Worm (Caenorhabditis elegans): ENCODE results near the gene lfi-1.

lfi-1 gene

DNA sequence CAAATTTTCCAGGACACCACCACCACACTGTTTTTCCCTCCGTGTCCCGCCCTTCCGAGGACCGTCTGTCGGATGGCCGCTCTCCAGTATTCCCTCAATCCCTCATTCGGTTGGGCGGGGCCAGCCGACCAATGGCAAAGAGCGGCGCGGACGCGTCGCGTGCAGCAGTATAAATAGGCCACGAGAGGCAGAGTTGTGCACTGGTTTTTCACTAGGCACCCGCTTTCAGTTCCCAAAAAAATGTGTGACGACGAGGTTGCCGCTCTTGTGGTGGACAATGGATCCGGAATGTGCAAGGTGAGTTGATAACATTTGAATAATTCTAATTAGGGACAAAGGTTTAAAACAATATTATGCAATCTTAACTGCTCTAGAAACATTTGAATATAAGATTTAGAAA, 16.2 kb upstream of the lfi-1 start, which contains the start of gene act-4 (continued):
- TF ChIP-seq fos-1 (tag; optimal IDR thresholded peaks at IDR 0.05) (no peak), nhr-48 (tag; optimal IDR thresholded peaks at IDR 0.05) (no peak), snpc-1.2 (GFP tag; IDR thresholded peaks at IDR 0.05) (no peak), lin-39 (tag; optimal IDR thresholded peaks at IDR 0.05) (no peak), ztf-7 (tag; optimal IDR thresholded peaks at IDR 0.05) (no peak), skn-1 (tag; optimal IDR thresholded peaks at IDR 0.05) (no peak), mdl-1 (tag; optimal IDR thresholded peaks at IDR 0.05) (peak in 1 of 2 experiments; percentile 49), egl-27 (tag; optimal IDR thresholded peaks at IDR 0.05) (no peak), jun-1 (tag; optimal IDR thresholded peaks at IDR 0.05) (no peak), dve-1 (tag; optimal IDR thresholded peaks at IDR 0.05; ENCODE audit: insufficient read depth) (no peak), ceh-44 (GFP tag; IDR thresholded peaks at IDR 0.05) (no peak), dmd-9 (GFP tag; IDR thresholded peaks at IDR 0.05) (0 out of 2 replicates have a peak, but pooled peaks have one; percentile 59), nhr-11 (tag; optimal IDR thresholded peaks at IDR 0.05) (peak; percentile 53), vab-7 (GFP tag; IDR thresholded peaks at IDR 0.05) (no peak), daf-16 (GFP tag; optimal IDR thresholded peaks at IDR 0.05) (peak in 1 of 2 experiments; percentile 4), daf-16 (tag; optimal IDR thresholded peaks at IDR 0.05) (no peak), F26F4.8 (GFP tag; conservative IDR thresholded peaks at IDR 0.05) (no peak), tra-1 (GFP tag; IDR thresholded peaks at IDR 0.05) (0 out of 2 replicates have a peak, but pooled peaks have one; percentile 21), F10B5.3 (tag; optimal IDR thresholded peaks at IDR 0.05) (peak; percentile 32)

DNA sequence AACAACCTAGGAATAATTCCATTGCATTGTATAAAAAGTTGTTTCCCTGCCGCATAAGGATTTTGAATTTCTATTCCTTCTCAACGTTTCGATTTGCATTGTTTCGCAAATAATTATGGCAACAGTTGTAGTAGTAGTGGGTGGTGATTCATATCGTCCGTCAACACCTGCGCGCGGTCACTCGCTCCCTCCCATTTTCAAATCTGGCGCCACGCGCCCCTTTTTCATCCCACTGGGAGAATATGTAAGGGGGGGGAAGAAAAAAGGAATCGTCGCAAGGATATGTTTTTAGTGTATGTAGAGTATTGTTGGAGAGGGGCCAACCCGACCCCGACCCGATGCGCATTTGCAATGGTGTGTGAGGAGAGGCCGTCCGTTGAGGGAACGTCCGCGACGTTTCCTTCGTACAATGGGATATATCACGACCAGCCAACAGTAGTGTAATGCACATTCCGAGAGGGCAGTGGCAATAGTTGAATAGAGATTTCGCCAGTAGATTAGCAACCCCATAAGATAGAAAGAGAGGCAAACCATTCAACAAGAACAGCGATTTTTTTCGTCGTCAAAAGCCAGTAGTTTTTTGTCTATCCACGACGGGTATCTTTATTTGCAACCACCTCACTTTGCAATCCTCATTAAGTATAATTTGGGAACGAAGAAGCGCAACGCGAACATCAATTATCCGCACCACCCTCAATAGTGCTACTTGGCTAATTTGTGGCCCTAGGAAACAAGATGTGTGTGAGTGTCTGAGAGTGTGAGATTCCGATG, 15.5 kb upstream of the lfi-1 start:
- TF ChIP-seq madf-9 (GFP tag; conservative IDR thresholded peaks at IDR 0.05), result 0 out of 2 replicates have a peak, but pooled peaks have one; percentile 15
- peak; percentile 39 for TF ChIP-seq egl-43 (GFP tag; IDR thresholded peaks at IDR 0.05)
- no peak; the same call in 1 of the 2 replicates for TF ChIP-seq snpc-1.2 (GFP tag; IDR thresholded peaks at IDR 0.05)
- TF ChIP-seq php-3 (GFP tag; IDR thresholded peaks at IDR 0.05), result 0 out of 2 replicates have a peak, but pooled peaks have one; percentile 12
- TF ChIP-seq mxl-3 (GFP tag; optimal IDR thresholded peaks at IDR 0.05), result no peak
- TF ChIP-seq Y5F2A.4 (GFP tag; optimal IDR thresholded peaks at IDR 0.05), result no peak
- TF ChIP-seq hlh-11 (tag; optimal IDR thresholded peaks at IDR 0.05), result no peak
- peak; percentile 26 for TF ChIP-seq spr-3 (GFP tag; optimal IDR thresholded peaks at IDR 0.05)
- TF ChIP-seq nhr-102 (tag; optimal IDR thresholded peaks at IDR 0.05), result no peak
- 0 out of 2 replicates have a peak, but pooled peaks have one; percentile 18 for TF ChIP-seq vab-7 (GFP tag; IDR thresholded peaks at IDR 0.05)
- peak in 1 of 2 experiments; percentile 91 for TF ChIP-seq unc-62 (GFP tag; optimal IDR thresholded peaks at IDR 0.05 in 1 of 2)
- no peak for TF ChIP-seq unc-62 (tag; optimal IDR thresholded peaks at IDR 0.05)
- 0 out of 2 replicates have a peak, but pooled peaks have one; percentile 15 for TF ChIP-seq zfp-3 (GFP tag; conservative IDR thresholded peaks at IDR 0.05)
- TF ChIP-seq nhr-11 (tag; optimal IDR thresholded peaks at IDR 0.05), result no peak
- TF ChIP-seq D1046.2 (GFP tag; IDR thresholded peaks at IDR 0.05), result 0 out of 2 replicates have a peak, but pooled peaks have one; percentile 42
- TF ChIP-seq mes-2 (tag; optimal IDR thresholded peaks at IDR 0.05; ENCODE audit: poor library complexity, severe bottlenecking), result peak; percentile 26
- peak; percentile 98 for TF ChIP-seq aha-1 (tag)
- TF ChIP-seq dmd-6 (GFP tag; IDR thresholded peaks at IDR 0.05), result no peak
- peak; percentile 48; the same call in 1 of the 2 replicates for TF ChIP-seq dmd-9 (GFP tag; IDR thresholded peaks at IDR 0.05)

DNA sequence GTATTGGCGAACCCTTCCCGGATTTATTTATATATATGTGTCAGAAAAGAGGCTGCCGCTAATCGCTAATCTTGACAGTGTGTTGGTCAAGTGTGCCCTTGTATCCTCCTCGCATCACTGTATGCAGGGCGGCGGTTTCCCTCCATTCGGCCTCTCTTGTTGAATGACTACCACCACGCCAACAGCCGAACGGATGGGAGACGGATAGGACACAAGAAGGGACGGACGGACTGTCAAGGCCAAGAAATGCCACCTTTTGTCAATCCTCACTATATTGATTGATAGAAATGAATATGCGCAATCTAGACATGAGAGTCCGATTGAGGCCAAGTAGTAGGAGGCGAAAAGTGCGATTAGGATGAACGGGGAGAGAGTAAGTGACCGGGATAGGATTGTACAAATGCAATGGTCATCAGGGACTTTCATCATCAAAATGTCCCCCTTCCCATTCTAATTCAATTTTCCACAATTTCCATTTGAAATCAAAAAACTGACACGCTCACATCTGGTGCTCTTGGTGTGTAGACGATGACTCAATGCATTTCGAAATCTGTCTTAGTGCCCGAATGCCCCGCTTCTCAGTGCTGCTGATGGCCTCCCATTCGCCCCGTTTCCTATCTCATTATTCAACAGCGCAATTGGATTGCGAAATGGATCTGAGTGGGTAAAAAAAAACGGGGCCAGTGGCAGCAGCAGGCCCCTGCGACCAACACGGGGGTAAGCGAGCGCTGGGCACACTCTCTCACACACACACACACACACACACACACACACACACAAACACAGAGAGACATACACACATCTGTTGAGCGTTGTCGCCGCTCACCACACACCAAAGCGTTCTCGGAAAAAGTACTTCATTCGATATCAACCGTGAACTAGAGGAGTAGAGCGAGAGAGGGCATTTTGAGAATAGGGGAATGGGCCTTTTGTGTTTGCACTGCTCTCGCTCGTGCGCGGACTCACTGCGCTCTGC, 14.7 kb upstream of the lfi-1 start:
- TF ChIP-seq F44E2.7 (GFP tag; IDR thresholded peaks at IDR 0.05), result no peak
- TF ChIP-seq unc-62 (GFP tag; optimal IDR thresholded peaks at IDR 0.05 in 1 of 2), result peak in 1 of 2 experiments; percentile 85
- no peak for TF ChIP-seq unc-62 (tag; optimal IDR thresholded peaks at IDR 0.05)
- peak; percentile 74 for TF ChIP-seq rbr-2 (tag; optimal IDR thresholded peaks at IDR 0.05)
- no peak for TF ChIP-seq vab-7 (GFP tag; IDR thresholded peaks at IDR 0.05)
- TF ChIP-seq F37D6.2 (tag; optimal IDR thresholded peaks at IDR 0.05), result peak; percentile 48
- TF ChIP-seq Y5F2A.4 (GFP tag; optimal IDR thresholded peaks at IDR 0.05), result no peak
- no peak for TF ChIP-seq ztf-7 (tag; optimal IDR thresholded peaks at IDR 0.05)
- peak; percentile 24; the same call in 1 of the 2 replicates for TF ChIP-seq dmd-6 (GFP tag; IDR thresholded peaks at IDR 0.05)
- no peak for TF ChIP-seq duxl-1 (tag; optimal IDR thresholded peaks at IDR 0.05; ENCODE audit: poor library complexity)
- TF ChIP-seq egl-27 (tag; optimal IDR thresholded peaks at IDR 0.05), result no peak
- TF ChIP-seq pha-4 (GFP tag; IDR thresholded peaks at IDR 0.05), result peak; percentile 67
- TF ChIP-seq pha-4 (tag; optimal IDR thresholded peaks at IDR 0.05), result no peak
- TF ChIP-seq mdt-29 (GFP tag; IDR thresholded peaks at IDR 0.05), result no peak
- TF ChIP-seq saeg-2 (GFP tag; IDR thresholded peaks at IDR 0.05), result 0 out of 2 replicates have a peak, but pooled peaks have one; percentile 15
- TF ChIP-seq gei-8 (GFP tag; optimal IDR thresholded peaks at IDR 0.05), result no peak

Measured in whole organism, L4 larva.